Worm (Caenorhabditis elegans) whole organism, early embryonic: ENCODE results near the gene C39E9.8.

ENCODE experiments used
- B0310.2 ChIP-seq: sonication (generic microtip); optimal IDR thresholded peaks from 2 replicates; lab custom pipeline; 2016; ENCODE audit warnings: mild to moderate bottlenecking, missing genetic modification characterization, missing compliant biosample characterization
- ama-1 ChIP-seq: fragments of 150-350 bp; optimal IDR thresholded peaks from 2 replicates; lab custom pipeline; 2014
- ceh-13 ChIP-seq: fragments of 200-800 bp; sonication (Bioruptor generic); optimal IDR thresholded peaks from 2 replicates; lab custom pipeline; 2018; ENCODE audit warnings: mild to moderate bottlenecking, missing genetic modification characterization, missing compliant biosample characterization
- ceh-36 ChIP-seq: sonication (generic microtip); optimal IDR thresholded peaks from 2 replicates; lab custom pipeline; 2016; ENCODE audit warnings: missing genetic modification characterization, inconsistent platforms, missing compliant biosample characterization
- flt-1 ChIP-seq: fragments of 200-800 bp; sonication (Bioruptor generic); IDR thresholded peaks from 2 replicates; pipeline ENCODE4 v1.3.6; 2022; ENCODE audit warnings: missing genetic modification characterization, missing compliant biosample characterization
- hmbx-1 ChIP-seq: sonication (generic microtip); optimal IDR thresholded peaks from 2 replicates; lab custom pipeline; 2016; ENCODE audit warnings: mild to moderate bottlenecking, missing genetic modification characterization, missing compliant biosample characterization
- hmg-4 ChIP-seq: fragments of 200-800 bp; sonication (Bioruptor generic); optimal IDR thresholded peaks from 2 replicates; lab custom pipeline; 2018; ENCODE audit warnings: mild to moderate bottlenecking, missing genetic modification characterization, missing compliant biosample characterization
- hnd-1 ChIP-seq: sonication (generic microtip); optimal IDR thresholded peaks from 2 replicates; lab custom pipeline; 2016; ENCODE audit warnings: missing genetic modification characterization, missing compliant biosample characterization
- scrt-1 ChIP-seq: fragments of 200-800 bp; sonication (Bioruptor generic); IDR thresholded peaks from 2 replicates; pipeline ENCODE4 v1.3.6; 2022; ENCODE audit warnings: missing genetic modification characterization, missing compliant biosample characterization
- tbx-37 ChIP-seq: fragments of 200-800 bp; sonication (Bioruptor generic); conservative IDR thresholded peaks from 2 replicates; pipeline ENCODE4 v1.3.6; 2022; ENCODE audit warnings: missing genetic modification reagents, missing genetic modification characterization, missing compliant biosample characterization
- tra-4 ChIP-seq: sonication (generic microtip); optimal IDR thresholded peaks from 2 replicates; lab custom pipeline; 2017; ENCODE audit warnings: missing genetic modification characterization, missing compliant biosample characterization

DNA sequence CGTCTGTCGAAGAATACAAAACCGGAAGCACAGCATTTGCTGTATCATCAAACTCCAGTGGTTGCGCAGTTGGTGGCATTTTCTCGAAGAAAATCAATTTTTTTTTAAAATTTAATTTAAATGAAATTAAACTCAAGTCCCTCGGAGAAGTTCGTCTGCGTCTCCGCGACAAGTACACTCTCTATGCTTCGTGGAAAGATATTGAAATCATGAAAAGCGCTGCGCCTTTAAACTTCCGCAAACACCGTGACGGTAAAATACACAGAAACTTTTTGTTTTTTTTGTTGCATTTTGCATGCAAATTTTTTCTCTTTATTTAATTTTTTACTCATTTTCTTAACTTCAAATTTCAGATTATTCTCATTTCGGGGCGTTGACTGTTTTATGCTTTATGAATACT, 19.4 kb downstream of the C39E9.8 start, which contains the start of the genes dli-1, tin-9.2 and exos-4.1:
- TF ChIP-seq ceh-13 (GFP tag; lab: Kevin White, UChicago), result no peak
- TF ChIP-seq ceh-36 (tag; lab: Kevin White, UChicago), result no peak
- TF ChIP-seq tbx-37 (GFP tag; lab: Robert Waterston, UW), result no peak
- no peak for TF ChIP-seq hnd-1 (tag; lab: Kevin White, UChicago)
- no peak for TF ChIP-seq ama-1 (lab: Kevin White, UChicago)
- TF ChIP-seq B0310.2 (tag; lab: Kevin White, UChicago), result no peak
- no peak for TF ChIP-seq flt-1 (GFP tag; lab: Robert Waterston, UW)
- TF ChIP-seq scrt-1 (GFP tag; lab: Robert Waterston, UW), result no peak
- TF ChIP-seq hmbx-1 (tag; lab: Kevin White, UChicago), result no peak
- TF ChIP-seq hmg-4 (GFP tag; lab: Kevin White, UChicago), result no peak
- TF ChIP-seq tra-4 (tag; lab: Kevin White, UChicago), result no peak
